Fruit fly (Drosophila melanogaster) whole organism, wandering third instar larva: ENCODE measurements around the gene CG7215.

ENCODE experiments used
- Abd-B ChIP-seq: fragments of >200 bp; optimal IDR thresholded peaks from 2 replicates; lab custom pipeline; 2017; ENCODE audit warnings: missing biosample characterization, missing genetic modification characterization
- CG32264 ChIP-seq: fragments of 200-800 bp; sonication (Bioruptor generic); optimal IDR thresholded peaks from 2 replicates; lab custom pipeline; 2016; ENCODE audit warnings: missing biosample characterization, missing genetic modification characterization
- CG9705 ChIP-seq: fragments of 200-800 bp; sonication (Bioruptor generic); optimal IDR thresholded peaks from 2 replicates; lab custom pipeline; 2018; ENCODE audit warnings: missing biosample characterization, mild to moderate bottlenecking, missing genetic modification characterization
- CrebA ChIP-seq: fragments of 200-800 bp; sonication (Bioruptor generic); optimal IDR thresholded peaks from 2 replicates; lab custom pipeline; 2016; ENCODE audit warnings: missing biosample characterization, mild to moderate bottlenecking, missing genetic modification characterization, borderline replicate concordance
- Dfd ChIP-seq: fragments of >200 bp; optimal IDR thresholded peaks from 2 replicates; lab custom pipeline; 2017; ENCODE audit warnings: missing biosample characterization, missing genetic modification characterization
- GATAd ChIP-seq: sonication (Bioruptor generic); optimal IDR thresholded peaks from 2 replicates; lab custom pipeline; 2016; ENCODE audit warnings: missing biosample characterization, missing genetic modification characterization
- HLH106 ChIP-seq: fragments of 200-800 bp; optimal IDR thresholded peaks from 3 replicates; lab custom pipeline; 2019; ENCODE audit warnings: missing biosample characterization, mild to moderate bottlenecking, missing genetic modification characterization, moderate library complexity
- Hnf4 ChIP-seq: fragments of 200-800 bp; sonication (Bioruptor generic); optimal IDR thresholded peaks from 2 replicates; lab custom pipeline; 2016; ENCODE audit warnings: missing biosample characterization, mild to moderate bottlenecking, missing genetic modification characterization
- Hr78 ChIP-seq: fragments of >200 bp; optimal IDR thresholded peaks from 2 replicates; lab custom pipeline; 2017; ENCODE audit warnings: missing biosample characterization, missing genetic modification characterization
- Hr83 ChIP-seq: fragments of 200-300 bp; sonication (Bioruptor generic); optimal IDR thresholded peaks from 2 replicates; lab custom pipeline; 2016; ENCODE audit warnings: missing biosample characterization, mild to moderate bottlenecking, missing genetic modification characterization, moderate library complexity; ENCODE audit not compliant: poor library complexity, severe bottlenecking
- Jra ChIP-seq: sonication (Bioruptor generic); optimal IDR thresholded peaks from 2 replicates; lab custom pipeline; 2016; ENCODE audit warnings: missing biosample characterization, missing genetic modification characterization
- Mio ChIP-seq: sonication (Bioruptor generic); optimal IDR thresholded peaks from 2 replicates; lab custom pipeline; 2016; ENCODE audit warnings: missing biosample characterization, missing genetic modification characterization
- Myc ChIP-seq: fragments of >200 bp; optimal IDR thresholded peaks from 2 replicates; lab custom pipeline; 2017
- Rel ChIP-seq, 2 experiments: fragments of 200-800 bp; sonication (Bioruptor generic) in 1 of 2; optimal IDR thresholded peaks; 2 replicates in 1 of 2; 3 replicates in 1 of 2; lab custom pipeline; 2016 to 2019; ENCODE audit warnings: mild to moderate bottlenecking in 2 of 2, missing biosample characterization in 2 of 2, missing genetic modification characterization in 2 of 2, moderate library complexity in 1 of 2
- Sp1 ChIP-seq: fragments of 200-800 bp; sonication (Bioruptor generic); optimal IDR thresholded peaks from 3 replicates; lab custom pipeline; 2019; ENCODE audit warnings: missing biosample characterization, mild to moderate bottlenecking, missing genetic modification characterization, moderate library complexity
- Vsx2 ChIP-seq: fragments of 200-300, 225-300 bp; sonication (Bioruptor generic); optimal IDR thresholded peaks from 2 replicates; lab custom pipeline; 2018; ENCODE audit warnings: missing biosample characterization, missing genetic modification characterization; ENCODE audit not compliant: partially characterized antibody
- br ChIP-seq: fragments of 200-800 bp; sonication (Bioruptor generic); optimal IDR thresholded peaks from 2 replicates; lab custom pipeline; 2016; ENCODE audit warnings: missing biosample characterization, missing genetic modification characterization
- brk ChIP-seq: fragments of 200-800 bp; sonication (Bioruptor generic); optimal IDR thresholded peaks from 2 replicates; lab custom pipeline; 2016; ENCODE audit warnings: missing biosample characterization, mild to moderate bottlenecking, missing genetic modification characterization
- dl ChIP-seq, 2 experiments: fragments of 175-275, 200-275 bp in 1 of 2; fragments of 200-275 bp in 1 of 2; sonication (Bioruptor generic); optimal IDR thresholded peaks; lab custom pipeline; 2018; ENCODE audit warnings: mild to moderate bottlenecking in 2 of 2, missing biosample characterization in 2 of 2, missing genetic modification characterization in 2 of 2, moderate library complexity in 2 of 2; ENCODE audit not compliant: partially characterized antibody in 2 of 2, insufficient read depth in 1 of 2
- dmrt93B ChIP-seq: fragments of 200-800 bp; sonication (Bioruptor generic); optimal IDR thresholded peaks from 2 replicates; lab custom pipeline; 2018; ENCODE audit warnings: missing biosample characterization, mild to moderate bottlenecking, missing genetic modification characterization
- dsf ChIP-seq: sonication (Bioruptor generic); optimal IDR thresholded peaks from 2 replicates; lab custom pipeline; 2016; ENCODE audit warnings: missing biosample characterization, missing genetic modification characterization, borderline replicate concordance
- ey ChIP-seq: fragments of 200-800 bp; sonication (Bioruptor generic); optimal IDR thresholded peaks from 2 replicates; lab custom pipeline; 2016; ENCODE audit warnings: missing biosample characterization, missing genetic modification characterization
- foxo ChIP-seq, 2 experiments: fragments of 200-800 bp; sonication (Bioruptor generic); optimal IDR thresholded peaks; 2 replicates in 1 of 2; 3 replicates in 1 of 2; lab custom pipeline; 2016 to 2017; ENCODE audit warnings: missing biosample characterization in 2 of 2, missing genetic modification characterization in 2 of 2
- fru ChIP-seq: fragments of 200-800 bp; sonication (Bioruptor generic); optimal IDR thresholded peaks from 3 replicates; lab custom pipeline; 2016; ENCODE audit warnings: missing biosample characterization, mild to moderate bottlenecking, missing genetic modification characterization
- h ChIP-seq: fragments of 200-800 bp; sonication (Bioruptor generic); optimal IDR thresholded peaks from 3 replicates; lab custom pipeline; 2016; ENCODE audit warnings: missing biosample characterization, mild to moderate bottlenecking, missing genetic modification characterization
- jim ChIP-seq: fragments of 175-275, 200-325 bp; sonication (Bioruptor generic); optimal IDR thresholded peaks from 2 replicates; lab custom pipeline; 2016; ENCODE audit warnings: missing biosample characterization, mild to moderate bottlenecking, missing genetic modification characterization
- lola ChIP-seq: fragments of >200 bp; optimal IDR thresholded peaks from 2 replicates; lab custom pipeline; 2017; ENCODE audit warnings: missing biosample characterization, missing genetic modification characterization
- rgr ChIP-seq: fragments of 200-800 bp; sonication (Bioruptor generic); optimal IDR thresholded peaks from 3 replicates; lab custom pipeline; 2016; ENCODE audit warnings: missing biosample characterization, mild to moderate bottlenecking, missing genetic modification characterization
- sv ChIP-seq: fragments of 200-800 bp; sonication (Bioruptor generic); optimal IDR thresholded peaks from 3 replicates; lab custom pipeline; 2016; ENCODE audit warnings: missing biosample characterization, missing genetic modification characterization
- usp ChIP-seq: fragments of >200 bp; optimal IDR thresholded peaks from 2 replicates; lab custom pipeline; 2017; ENCODE audit warnings: missing biosample characterization, missing genetic modification characterization
- woc ChIP-seq: sonication (Bioruptor generic); optimal IDR thresholded peaks from 2 replicates; lab custom pipeline; 2016; ENCODE audit warnings: missing biosample characterization, mild to moderate bottlenecking, missing genetic modification characterization

The CG7215 gene

dm6 chr3R:18157459-18157858 is 9.6 kb downstream of the CG7215 start:
- TF ChIP-seq Hr83 (GFP tag; lab: Kevin White, UChicago) (no peak), Jra (no peak), Abd-B (GFP tag; lab: Kevin White, UChicago) (no peak), foxo (GFP tag; optimal IDR thresholded peaks at IDR 0.05; lab: Kevin White, UChicago) (peak in 1 of 2 experiments; percentile 2), Rel (GFP tag; optimal IDR thresholded peaks at IDR 0.05; lab: Kevin White, UChicago) (no peak), Rel (tag; optimal IDR thresholded peaks at IDR 0.05; lab: Kevin White, UChicago) (no peak), Dfd (GFP tag; lab: Kevin White, UChicago) (no peak), lola (GFP tag; lab: Kevin White, UChicago) (no peak), GATAd (GFP tag; lab: Kevin White, UChicago) (no peak), Sp1 (GFP tag; lab: Kevin White, UChicago) (peak; percentile 40), Hr78 (GFP tag; lab: Kevin White, UChicago) (no peak), brk (no peak), CG32264 (GFP tag; lab: Kevin White, UChicago) (no peak), Myc (lab: Kevin White, UChicago) (no peak), h (GFP tag; lab: Kevin White, UChicago) (no peak), CG9705 (GFP tag; lab: Kevin White, UChicago) (no peak), sv (GFP tag; lab: Kevin White, UChicago) (no peak), rgr (GFP tag; lab: Kevin White, UChicago) (no peak), dsf (no peak), HLH106 (tag; lab: Kevin White, UChicago) (peak; percentile 38), dl (GFP tag; optimal IDR thresholded peaks at IDR 0.05; lab: Kevin White, UChicago; ENCODE audit: insufficient read depth in 1 of 2, partially characterized antibody in 2 of 2) (no peak), Mio (GFP tag; lab: Kevin White, UChicago) (no peak), fru (no peak), Vsx2 (GFP tag; lab: Kevin White, UChicago) (no peak), ey (GFP tag; lab: Kevin White, UChicago) (no peak), dmrt93B (GFP tag; lab: Kevin White, UChicago) (peak; percentile 30)
- TF ChIP-seq, all 38 proteins: peak for 4

dm6 chr3R:18156608-18157007 is 10.5 kb downstream of the CG7215 start:
- TF ChIP-seq Rel (GFP tag; optimal IDR thresholded peaks at IDR 0.05; lab: Kevin White, UChicago), result no peak
- no peak for TF ChIP-seq Rel (tag; optimal IDR thresholded peaks at IDR 0.05; lab: Kevin White, UChicago)
- TF ChIP-seq HLH106 (tag; lab: Kevin White, UChicago), result no peak
- TF ChIP-seq dl (GFP tag; optimal IDR thresholded peaks at IDR 0.05; lab: Kevin White, UChicago; ENCODE audit: insufficient read depth in 1 of 2, partially characterized antibody in 2 of 2), result no peak
- no peak for TF ChIP-seq Hnf4 (GFP tag; lab: Kevin White, UChicago)
- TF ChIP-seq h (GFP tag; lab: Kevin White, UChicago), result no peak
- TF ChIP-seq rgr (GFP tag; lab: Kevin White, UChicago), result no peak
- no peak for TF ChIP-seq GATAd (GFP tag; lab: Kevin White, UChicago)
- TF ChIP-seq usp, result no peak
- TF ChIP-seq dmrt93B (GFP tag; lab: Kevin White, UChicago), result no peak
- no peak for TF ChIP-seq lola (GFP tag; lab: Kevin White, UChicago)
- TF ChIP-seq Dfd (GFP tag; lab: Kevin White, UChicago), result no peak

DNA sequence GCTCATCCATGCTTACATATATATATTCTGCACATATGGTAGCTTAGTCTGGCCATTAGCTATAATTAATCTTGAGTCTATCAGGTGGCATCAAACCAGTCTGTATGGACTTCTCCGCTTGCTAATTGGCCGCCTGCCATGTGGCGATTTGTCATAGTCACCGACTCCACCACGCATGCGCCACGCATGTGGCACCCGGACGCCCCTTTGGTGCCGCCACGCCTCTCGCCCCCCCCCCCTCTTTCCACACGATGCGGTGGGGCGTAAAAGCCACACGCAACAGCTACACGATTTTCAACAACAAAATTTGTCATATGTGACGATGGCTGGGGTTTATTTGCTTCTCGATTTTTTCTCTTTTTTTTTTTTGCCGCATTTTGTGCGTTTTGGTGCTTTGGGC is 13.4 kb downstream of the CG7215 start:
- TF ChIP-seq jim (GFP tag; lab: Kevin White, UChicago) (no peak), Hr78 (GFP tag; lab: Kevin White, UChicago) (no peak), Dfd (GFP tag; lab: Kevin White, UChicago) (peak; percentile 5)

DNA sequence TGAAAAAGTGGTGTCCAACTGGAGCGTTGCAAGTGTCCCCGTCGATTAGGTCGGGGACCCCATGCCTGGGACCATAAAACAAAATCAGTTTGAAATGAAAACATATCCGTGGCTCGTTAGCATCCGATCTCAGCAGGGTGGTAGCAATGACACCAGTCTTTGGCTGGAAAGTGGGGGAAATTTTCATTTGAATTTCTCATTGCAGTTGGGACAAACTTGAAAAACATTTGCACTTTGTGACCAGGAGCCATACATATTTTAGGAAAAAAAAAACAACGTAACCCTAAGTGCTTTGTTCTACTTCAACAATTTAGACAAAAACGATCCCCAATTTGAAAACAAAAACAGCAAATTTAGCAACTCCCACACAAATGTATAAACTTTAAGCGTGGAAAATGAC is 15.3 kb downstream of the CG7215 start, which contains the start of gene CG14316:
TSS of gene CG14316 (plus strand) at position 301 of the 400 bp plus-strand sequence.
- TF ChIP-seq foxo (GFP tag; optimal IDR thresholded peaks at IDR 0.05; lab: Kevin White, UChicago) (no peak), jim (GFP tag; lab: Kevin White, UChicago) (no peak), Sp1 (GFP tag; lab: Kevin White, UChicago) (no peak), dsf (no peak), CrebA (GFP tag; lab: Kevin White, UChicago) (no peak), ey (GFP tag; lab: Kevin White, UChicago) (no peak), Jra (no peak), br (GFP tag; lab: Kevin White, UChicago) (no peak), woc (GFP tag; lab: Kevin White, UChicago) (no peak)
